Worm (Caenorhabditis elegans): ENCODE measurements around the gene gnrr-5.

- no peak for TF ChIP-seq jun-1 (tag; optimal IDR thresholded peaks at IDR 0.05)
- TF ChIP-seq snpc-4 (tag; optimal IDR thresholded peaks at IDR 0.05) = no peak
- no peak for TF ChIP-seq ZK337.2 (GFP tag; IDR thresholded peaks at IDR 0.05)
- TF ChIP-seq ces-1 (GFP tag; optimal IDR thresholded peaks at IDR 0.05) = no peak
- no peak for TF ChIP-seq unc-62 (GFP tag; optimal IDR thresholded peaks at IDR 0.05 in 1 of 2)
- no peak for TF ChIP-seq unc-62 (tag; optimal IDR thresholded peaks at IDR 0.05)
- no peak for TF ChIP-seq dmd-6 (GFP tag; IDR thresholded peaks at IDR 0.05)
- no peak for TF ChIP-seq ceh-82 (tag; optimal IDR thresholded peaks at IDR 0.05)
- no peak for TF ChIP-seq ama-1 (optimal IDR thresholded peaks at IDR 0.05)
- TF ChIP-seq pha-4 (GFP tag; IDR thresholded peaks at IDR 0.05) = no peak
- TF ChIP-seq pha-4 (tag; optimal IDR thresholded peaks at IDR 0.05) = no peak
- no peak for TF ChIP-seq fkh-10 (GFP tag; optimal IDR thresholded peaks at IDR 0.05)
- TF ChIP-seq tag-97 (GFP tag; IDR thresholded peaks at IDR 0.05) = no peak
- no peak for TF ChIP-seq aly-2 (tag; optimal IDR thresholded peaks at IDR 0.05)
- TF ChIP-seq nhr-77 (tag; optimal IDR thresholded peaks at IDR 0.05) = no peak
Observed at ce11 chrV:4419767-4420322, 34.7 kb downstream of the gnrr-5 start, which contains the start of the genes Y47D7A.7 and Y47D7A.2.
